Worm (Caenorhabditis elegans) whole organism, young adult: ENCODE data around the gene ttr-8.

Experiments used
- B0261.1 ChIP-seq: sonication (generic microtip); optimal IDR thresholded peaks from 2 replicates; lab custom pipeline; 2016; ENCODE audit warnings: mild to moderate bottlenecking, missing genetic modification characterization, moderate library complexity, missing compliant biosample characterization
- D2030.7 ChIP-seq: fragments of 200-800 bp; sonication (Bioruptor generic); IDR thresholded peaks from 2 replicates; pipeline ENCODE4 v1.3.6; 2022; ENCODE audit warnings: missing genetic modification reagents, missing genetic modification characterization, missing compliant biosample characterization
- F57A8.1 ChIP-seq: fragments of 200-800 bp; sonication (Bioruptor generic); optimal IDR thresholded peaks from 2 replicates; lab custom pipeline; 2018; ENCODE audit warnings: mild to moderate bottlenecking, missing genetic modification characterization, moderate library complexity, missing compliant biosample characterization
- F57C9.4 ChIP-seq: sonication (generic microtip); optimal IDR thresholded peaks from 2 replicates; lab custom pipeline; 2017; ENCODE audit warnings: mild to moderate bottlenecking, missing genetic modification characterization, missing compliant biosample characterization
- K11D2.4 ChIP-seq: fragments of 200-800 bp; sonication (Bioruptor generic); IDR thresholded peaks from 2 replicates; pipeline ENCODE4 v1.3.6; 2022; ENCODE audit warnings: missing genetic modification reagents, missing genetic modification characterization, missing compliant biosample characterization
- K12H6.12 ChIP-seq: fragments of 200-800 bp; sonication (Bioruptor generic); optimal IDR thresholded peaks from 2 replicates; lab custom pipeline; 2018; ENCODE audit warnings: mild to moderate bottlenecking, missing genetic modification characterization, missing compliant biosample characterization
- athp-1 ChIP-seq: sonication (generic microtip); optimal IDR thresholded peaks from 2 replicates; lab custom pipeline; 2017; ENCODE audit warnings: mild to moderate bottlenecking, missing genetic modification characterization, missing compliant biosample characterization
- bed-1 ChIP-seq: fragments of 200-800 bp; sonication (Bioruptor generic); IDR thresholded peaks from 2 replicates; pipeline ENCODE4 v1.3.6; 2022; ENCODE audit warnings: missing genetic modification reagents, missing genetic modification characterization, missing compliant biosample characterization
- ccch-3 ChIP-seq: fragments of 200-800 bp; sonication (Bioruptor generic); optimal IDR thresholded peaks from 2 replicates; lab custom pipeline; 2018; ENCODE audit warnings: mild to moderate bottlenecking, missing genetic modification characterization, missing compliant biosample characterization
- cebp-1 ChIP-seq, 2 experiments: fragments of 200-800 bp in 1 of 2; sonication (Bioruptor generic) in 1 of 2; sonication (generic microtip) in 1 of 2; IDR thresholded peaks in 1 of 2; optimal IDR thresholded peaks in 1 of 2; 2 replicates each; pipeline versions ENCODE4 v1.3.6 to Lab custom; 2017 to 2022; ENCODE audit warnings: missing compliant biosample characterization in 2 of 2, missing genetic modification characterization in 2 of 2, mild to moderate bottlenecking in 1 of 2, missing genetic modification reagents in 1 of 2, moderate library complexity in 1 of 2
- ceh-100 ChIP-seq: fragments of 200-800 bp; sonication (Bioruptor generic); IDR thresholded peaks from 2 replicates; pipeline ENCODE4 v1.3.6; 2022; ENCODE audit warnings: missing genetic modification reagents, missing genetic modification characterization, missing compliant biosample characterization
- ceh-27 ChIP-seq: fragments of 200-800 bp; sonication (Bioruptor generic); optimal IDR thresholded peaks from 2 replicates; lab custom pipeline; 2018; ENCODE audit warnings: mild to moderate bottlenecking, missing genetic modification characterization, moderate library complexity, missing compliant biosample characterization
- ceh-58 ChIP-seq: fragments of 200-800 bp; sonication (Bioruptor generic); IDR thresholded peaks from 2 replicates; pipeline ENCODE4 v1.3.6; 2022; ENCODE audit warnings: missing genetic modification characterization, missing compliant biosample characterization
- chd-7 ChIP-seq: sonication (generic microtip); optimal IDR thresholded peaks from 2 replicates; lab custom pipeline; 2016; ENCODE audit warnings: mild to moderate bottlenecking, missing genetic modification characterization, moderate library complexity, missing compliant biosample characterization
- dox-1 ChIP-seq: fragments of 200-800 bp; sonication (Bioruptor generic); IDR thresholded peaks from 2 replicates; pipeline ENCODE4 v1.3.6; 2022; ENCODE audit warnings: missing genetic modification reagents, missing genetic modification characterization, missing compliant biosample characterization
- dpff-1 ChIP-seq: sonication (generic microtip); optimal IDR thresholded peaks from 2 replicates; lab custom pipeline; 2017; ENCODE audit warnings: mild to moderate bottlenecking, missing genetic modification characterization, missing compliant biosample characterization
- egl-44 ChIP-seq: fragments of 200-800 bp; sonication (Bioruptor generic); IDR thresholded peaks from 2 replicates; pipeline ENCODE4 v1.3.6; 2022; ENCODE audit warnings: missing genetic modification reagents, missing genetic modification characterization, missing compliant biosample characterization
- egrh-3 ChIP-seq: fragments of 200-800 bp; sonication (Bioruptor generic); IDR thresholded peaks from 2 replicates; pipeline ENCODE4 v1.3.6; 2022; ENCODE audit warnings: missing genetic modification reagents, missing genetic modification characterization, missing compliant biosample characterization
- him-1 ChIP-seq: sonication (generic microtip); optimal IDR thresholded peaks from 2 replicates; lab custom pipeline; 2016; ENCODE audit warnings: missing genotype, missing genetic modification reagents, missing genetic modification characterization, missing compliant biosample characterization
- hlh-26 ChIP-seq: fragments of 200-800 bp; sonication (Bioruptor generic); conservative IDR thresholded peaks from 2 replicates; pipeline ENCODE4 v1.3.6; 2022; ENCODE audit warnings: missing genetic modification reagents, missing genetic modification characterization, missing compliant biosample characterization
- hsf-1 ChIP-seq: fragments of 200-800 bp; sonication (Bioruptor generic); IDR thresholded peaks from 2 replicates; pipeline ENCODE4 v1.3.6; 2022; ENCODE audit warnings: missing genetic modification reagents, missing genetic modification characterization, missing compliant biosample characterization
- let-607 ChIP-seq, 2 experiments: fragments of 200-800 bp in 1 of 2; sonication (Bioruptor generic) in 1 of 2; sonication (generic microtip) in 1 of 2; optimal IDR thresholded peaks; 2 replicates each; lab custom pipeline; 2016 to 2018; ENCODE audit warnings: mild to moderate bottlenecking in 2 of 2, missing compliant biosample characterization in 2 of 2, missing genetic modification characterization in 2 of 2, moderate library complexity in 2 of 2, missing genotype in 1 of 2
- lin-40 ChIP-seq: sonication (generic microtip); optimal IDR thresholded peaks from 2 replicates; lab custom pipeline; 2016; ENCODE audit warnings: missing genetic modification characterization, mild to moderate bottlenecking, missing compliant biosample characterization, missing genotype, missing genetic modification reagents
- lin-54 ChIP-seq: fragments of 200-800 bp; sonication (Bioruptor generic); optimal IDR thresholded peaks from 2 replicates; lab custom pipeline; 2018; ENCODE audit warnings: mild to moderate bottlenecking, missing genetic modification characterization, missing compliant biosample characterization
- lsl-1 ChIP-seq: fragments of 200-800 bp; sonication (Bioruptor generic); optimal IDR thresholded peaks from 2 replicates; lab custom pipeline; 2018; ENCODE audit warnings: mild to moderate bottlenecking, missing genetic modification characterization, moderate library complexity, missing compliant biosample characterization
- madf-6 ChIP-seq: fragments of 200-800 bp; sonication (Bioruptor generic); IDR thresholded peaks from 2 replicates; pipeline ENCODE4 v1.3.6; 2022; ENCODE audit warnings: missing genetic modification reagents, missing genetic modification characterization, missing compliant biosample characterization
- nfya-2 ChIP-seq: fragments of 200-800 bp; sonication (Bioruptor generic); IDR thresholded peaks from 2 replicates; pipeline ENCODE4 v1.3.6; 2022; ENCODE audit warnings: missing genetic modification reagents, missing genetic modification characterization, missing compliant biosample characterization
- nhr-27 ChIP-seq: fragments of 200-800 bp; sonication (Bioruptor generic); optimal IDR thresholded peaks from 2 replicates; lab custom pipeline; 2018; ENCODE audit warnings: mild to moderate bottlenecking, missing genetic modification characterization, moderate library complexity, missing compliant biosample characterization
- nhr-80 ChIP-seq: sonication (generic microtip); optimal IDR thresholded peaks from 2 replicates; lab custom pipeline; 2016; ENCODE audit warnings: missing genetic modification characterization, missing compliant biosample characterization
- rcor-1 ChIP-seq: fragments of 200-800 bp; sonication (Bioruptor generic); IDR thresholded peaks from 2 replicates; pipeline ENCODE4 v1.3.6; 2022; ENCODE audit warnings: missing genetic modification reagents, missing genetic modification characterization, missing compliant biosample characterization
- rec-8 ChIP-seq, 2 experiments: sonication (generic microtip); optimal IDR thresholded peaks; 2 replicates each; lab custom pipeline; 2016; ENCODE audit warnings: mild to moderate bottlenecking in 2 of 2, missing genetic modification characterization in 2 of 2, missing genetic modification reagents in 2 of 2, missing genotype in 2 of 2, missing biosample characterization in 1 of 2, missing compliant biosample characterization in 1 of 2, moderate library complexity in 1 of 2
- rpc-1 ChIP-seq, 2 experiments: fragments of 150-350 bp in 1 of 2; sonication (generic microtip) in 1 of 2; optimal IDR thresholded peaks; 2 replicates each; lab custom pipeline; 2014 to 2018; ENCODE audit warnings: missing biosample characterization in 1 of 2, missing genetic modification characterization in 1 of 2, missing genetic modification reagents in 1 of 2, missing genotype in 1 of 2
- sdz-38 ChIP-seq: sonication (generic microtip); optimal IDR thresholded peaks from 2 replicates; lab custom pipeline; 2016; ENCODE audit warnings: missing genotype, missing genetic modification characterization, missing compliant biosample characterization
- snpc-1.1 ChIP-seq: sonication (generic microtip); optimal IDR thresholded peaks from 2 replicates; lab custom pipeline; 2017; ENCODE audit warnings: missing genetic modification characterization, mild to moderate bottlenecking, missing compliant biosample characterization, antibody characterized with exemption, moderate library complexity, missing genotype, missing genetic modification reagents; ENCODE audit not compliant: insufficient read depth
- snpc-4 ChIP-seq, 5 experiments: fragments of 150-350 bp in 1 of 5; sonication (generic microtip) in 4 of 5; optimal IDR thresholded peaks; 2 replicates each; lab custom pipeline; 2014 to 2018; ENCODE audit warnings: missing genetic modification characterization in 5 of 5, missing biosample characterization in 3 of 5, antibody characterized with exemption in 2 of 5, mild to moderate bottlenecking in 2 of 5, missing compliant biosample characterization in 2 of 5, missing genotype in 2 of 5, moderate library complexity in 2 of 5, missing genetic modification reagents in 1 of 5
- tlf-1 ChIP-seq: fragments of 200-800 bp; sonication (Bioruptor generic); optimal IDR thresholded peaks from 2 replicates; lab custom pipeline; 2018; ENCODE audit warnings: mild to moderate bottlenecking, missing genetic modification characterization, missing compliant biosample characterization
- xnd-1 ChIP-seq: sonication (generic microtip); optimal IDR thresholded peaks from 2 replicates; lab custom pipeline; 2016; ENCODE audit warnings: missing genotype, missing genetic modification reagents, missing genetic modification characterization, missing compliant biosample characterization
- zfh-2 ChIP-seq: fragments of 200-800 bp; sonication (Bioruptor generic); conservative IDR thresholded peaks from 2 replicates; pipeline ENCODE4 v1.3.6; 2022; ENCODE audit warnings: missing genetic modification reagents, missing genetic modification characterization, missing compliant biosample characterization
- ztf-28 ChIP-seq: fragments of 200-800 bp; sonication (Bioruptor generic); IDR thresholded peaks from 2 replicates; pipeline ENCODE4 v1.3.6; 2022; ENCODE audit warnings: missing genetic modification reagents, missing genetic modification characterization, missing compliant biosample characterization

ttr-8 gene

DNA sequence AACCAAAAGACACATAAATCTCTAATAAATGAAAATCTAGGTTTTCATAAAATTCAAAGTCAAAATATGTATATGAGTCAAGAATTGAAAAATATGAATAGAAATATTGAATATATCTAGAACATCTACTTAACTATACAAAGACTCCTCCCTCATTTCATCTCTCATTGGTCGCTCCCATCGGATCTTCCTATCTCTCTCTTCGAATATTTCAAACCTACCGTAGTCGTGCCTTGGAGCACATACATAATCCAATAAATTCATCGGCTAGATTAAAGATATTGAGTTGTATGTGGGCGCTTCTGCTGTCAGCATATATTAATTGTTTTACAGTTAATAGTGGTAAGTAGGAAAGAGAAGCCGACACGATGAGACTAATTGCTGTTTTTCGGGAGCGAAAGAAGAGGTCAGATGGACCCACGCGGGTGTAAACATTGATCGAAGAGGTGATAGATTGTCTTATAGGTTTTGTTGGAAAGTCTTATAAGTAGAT lies 38.1 kb downstream of the ttr-8 start:
- no peak for TF ChIP-seq egl-44 (GFP tag; lab: Robert Waterston, UW)
- TF ChIP-seq nhr-27 (tag; lab: Kevin White, UChicago) = no peak
- TF ChIP-seq rpc-1 (optimal IDR thresholded peaks at IDR 0.05; lab: Kevin White, UChicago) = no peak
- no peak for TF ChIP-seq rpc-1 (tag; optimal IDR thresholded peaks at IDR 0.05; lab: Kevin White, UChicago)
- no peak for TF ChIP-seq rcor-1
- no peak for TF ChIP-seq K11D2.4 (GFP tag; lab: Robert Waterston, UW)
- TF ChIP-seq B0261.1 (tag; lab: Kevin White, UChicago) = no peak
- TF ChIP-seq him-1 (tag; lab: Kevin White, UChicago) = no peak
- no peak for TF ChIP-seq nfya-2
- TF ChIP-seq nhr-80 = no peak
- TF ChIP-seq tlf-1 (GFP tag; lab: Kevin White, UChicago) = no peak
- no peak for TF ChIP-seq hsf-1 (GFP tag; lab: Robert Waterston, UW)

DNA sequence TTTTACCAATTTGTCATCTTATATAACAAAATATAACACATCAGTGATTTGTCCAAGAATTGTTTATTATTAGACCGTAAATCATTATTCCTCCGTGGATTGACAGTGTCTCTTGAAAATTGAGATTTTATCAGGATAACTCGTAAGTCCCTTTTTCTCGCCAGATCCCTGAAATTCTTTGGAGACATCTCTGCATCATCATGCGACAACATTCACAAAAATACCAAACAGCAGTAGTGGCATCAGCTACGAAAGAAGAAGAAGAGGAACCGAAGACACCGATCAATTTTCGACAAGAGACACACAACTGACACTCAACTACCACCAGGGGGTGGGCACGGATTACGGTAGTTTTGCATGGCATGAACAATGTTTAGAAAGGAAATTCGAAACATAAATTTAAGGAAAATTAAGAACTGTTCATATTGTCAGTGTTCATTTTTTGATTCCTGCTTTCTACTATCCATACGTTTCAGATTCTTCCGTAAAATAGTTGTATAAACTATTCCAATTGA lies 40.3 kb downstream of the ttr-8 start:
- TF ChIP-seq D2030.7 (GFP tag; lab: Robert Waterston, UW) (no peak), ceh-27 (GFP tag; lab: Kevin White, UChicago) (no peak), xnd-1 (tag; lab: Kevin White, UChicago) (no peak), him-1 (tag; lab: Kevin White, UChicago) (no peak)
- TF ChIP-seq, all 124 proteins: peak for 0

DNA sequence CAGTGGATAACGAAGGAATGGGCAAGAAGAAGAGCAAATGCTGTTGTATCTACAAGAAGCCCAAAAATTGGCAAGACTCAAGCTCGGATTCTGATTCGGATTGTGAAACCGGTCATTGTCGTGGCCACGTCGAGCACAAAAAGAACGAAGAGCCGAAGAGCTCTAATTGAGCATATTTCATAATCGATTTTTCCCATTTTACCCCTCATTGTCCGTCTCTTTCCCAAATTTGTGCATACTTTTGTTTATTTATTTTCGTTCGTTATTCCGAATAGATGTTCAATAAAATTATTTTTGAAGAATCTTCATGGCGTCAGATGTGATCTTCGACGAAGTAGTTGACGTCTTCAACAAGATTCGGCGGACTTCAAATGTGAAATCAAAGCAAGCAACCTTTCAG lies 44.0 kb downstream of the ttr-8 start, which contains the start of gene lig-4:
TSS of gene lig-4 (plus strand) at position 301 of the 400 bp plus-strand sequence.
- TF ChIP-seq athp-1 (tag; lab: Kevin White, UChicago) = no peak
- no peak for TF ChIP-seq rpc-1 (optimal IDR thresholded peaks at IDR 0.05; lab: Kevin White, UChicago)
- TF ChIP-seq rpc-1 (tag; optimal IDR thresholded peaks at IDR 0.05; lab: Kevin White, UChicago) = no peak
- no peak for TF ChIP-seq rec-8 (tag; optimal IDR thresholded peaks at IDR 0.05; lab: Kevin White, UChicago)
- no peak for TF ChIP-seq dox-1 (GFP tag; lab: Robert Waterston, UW)
- TF ChIP-seq sdz-38 = no peak
- TF ChIP-seq lin-40 (tag; lab: Kevin White, UChicago) = no peak
- no peak for TF ChIP-seq snpc-1.1 (tag; lab: Kevin White, UChicago)
- TF ChIP-seq zfh-2 (GFP tag; lab: Robert Waterston, UW) = no peak
- no peak for TF ChIP-seq bed-1 (GFP tag; lab: Robert Waterston, UW)
- TF ChIP-seq ztf-28 (GFP tag; lab: Robert Waterston, UW) = no peak
- no peak for TF ChIP-seq madf-6 (GFP tag; lab: Robert Waterston, UW)
- TF ChIP-seq, all 124 proteins: peak for 0

DNA sequence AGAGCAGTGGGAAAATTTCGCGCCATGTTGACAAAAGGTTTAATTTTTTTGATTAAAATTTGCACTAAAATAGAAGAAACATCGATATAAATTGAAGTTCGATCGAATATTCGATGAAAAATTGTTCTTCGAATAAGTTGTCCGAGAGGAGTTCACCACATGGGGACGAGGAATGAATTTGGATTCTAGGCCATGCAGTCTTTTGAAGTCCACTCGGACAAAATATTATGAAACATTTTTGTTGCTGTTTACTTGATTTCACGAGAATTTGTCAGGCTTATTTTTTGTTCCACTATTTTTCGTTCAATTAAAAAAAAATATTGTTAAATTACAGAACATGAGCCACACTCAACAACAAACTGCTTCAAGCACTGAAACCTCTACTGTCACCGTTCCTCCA lies 44.5 kb downstream of the ttr-8 start, which contains the start of the genes cux-7 and C07H6.2:
TSS of gene cux-7 (minus strand) at position 174 of the 400 bp plus-strand sequence.
TSS of gene C07H6.2 (plus strand) at position 338 of the 400 bp plus-strand sequence.
- no peak for TF ChIP-seq dpff-1 (tag; lab: Kevin White, UChicago)
- peak; percentile 65 for TF ChIP-seq lsl-1 (GFP tag; lab: Kevin White, UChicago)
- TF ChIP-seq egl-44 (GFP tag; lab: Robert Waterston, UW) = no peak
- peak; percentile 92 for TF ChIP-seq K12H6.12 (tag; lab: Kevin White, UChicago)
- TF ChIP-seq F57A8.1 (GFP tag; lab: Kevin White, UChicago) = no peak
- peak; percentile 88 for TF ChIP-seq chd-7
- peak; percentile 88 for TF ChIP-seq lin-54 (GFP tag; lab: Kevin White, UChicago)
- TF ChIP-seq K11D2.4 (GFP tag; lab: Robert Waterston, UW) = peak; percentile 87
- TF ChIP-seq lin-40 (tag; lab: Kevin White, UChicago) = peak; percentile 91
- TF ChIP-seq cebp-1 (GFP tag; IDR thresholded peaks at IDR 0.05; lab: Robert Waterston, UW) = peak; percentile 90
- peak; percentile 95 for TF ChIP-seq cebp-1 (tag; optimal IDR thresholded peaks at IDR 0.05; lab: Kevin White, UChicago)
- TF ChIP-seq F57C9.4 (tag; lab: Kevin White, UChicago) = peak; percentile 97
- TF ChIP-seq egrh-3 (GFP tag; lab: Robert Waterston, UW) = peak; percentile 45; the same call in 1 of the 2 replicates
- TF ChIP-seq tlf-1 (GFP tag; lab: Kevin White, UChicago) = peak; percentile 83
- TF ChIP-seq athp-1 (tag; lab: Kevin White, UChicago) = peak; percentile 80
- peak; percentile 79 for TF ChIP-seq ceh-100 (GFP tag; lab: Robert Waterston, UW)
- no peak for TF ChIP-seq ceh-58 (GFP tag; lab: Robert Waterston, UW)
- TF ChIP-seq let-607 (tag; optimal IDR thresholded peaks at IDR 0.05; lab: Kevin White, UChicago) = peak in 1 of 2 experiments; percentile 88
- peak; percentile 97 for TF ChIP-seq ccch-3 (GFP tag; lab: Kevin White, UChicago)
- peak; percentile 16 for TF ChIP-seq snpc-4 (GFP tag; optimal IDR thresholded peaks at IDR 0.05; lab: Kevin White, UChicago)
- peak in 2 of 4 experiments; percentile 63 to 78 for TF ChIP-seq snpc-4 (tag; optimal IDR thresholded peaks at IDR 0.05; lab: Kevin White, UChicago)
- no peak for TF ChIP-seq hlh-26 (GFP tag; lab: Robert Waterston, UW)
- peak; percentile 98 for TF ChIP-seq ceh-27 (GFP tag; lab: Kevin White, UChicago)
